Fruit fly (Drosophila melanogaster): ENCODE results near the gene bru1.
A peak's percentile ranks its signal among the peaks of the same experiment; 100 is the strongest.

bru1 gene

DNA sequence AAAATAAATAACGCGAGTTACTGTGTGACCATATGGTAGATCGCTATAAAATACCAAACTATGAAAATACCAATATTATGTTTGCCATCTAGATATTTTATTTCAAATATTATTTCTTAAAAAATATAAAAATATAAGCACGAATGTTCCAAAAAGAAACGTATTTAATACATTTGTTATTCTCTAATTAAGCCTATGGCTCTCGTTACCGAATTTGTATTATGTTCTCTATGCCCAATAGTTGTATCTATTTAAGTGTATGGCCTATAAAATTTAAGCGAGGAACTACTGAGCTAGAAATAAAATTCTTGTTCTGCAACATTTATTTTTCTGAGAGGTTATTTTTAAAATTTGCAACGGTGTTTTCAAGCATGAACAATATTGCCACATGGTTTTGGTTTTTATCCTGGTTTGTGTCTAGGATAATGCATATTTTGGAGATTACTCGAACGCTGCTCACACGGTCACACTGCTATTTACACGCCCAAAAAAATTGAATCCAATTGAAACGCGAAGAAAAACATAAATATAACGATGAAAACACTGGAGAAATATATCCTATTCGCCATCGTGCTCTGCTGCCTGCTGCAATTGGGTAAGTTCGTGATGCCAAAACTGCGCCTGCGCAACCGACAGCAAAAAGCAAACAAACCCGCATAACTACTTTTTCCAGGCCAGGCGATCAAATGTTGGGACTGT lies 2.1 kb upstream of the bru1 start, which contains the start of the genes CG6583 and crok (continued):
- TF ChIP-seq CG17186 (GFP tag; optimal IDR thresholded peaks at IDR 0.05), result peak; percentile 55
- TF ChIP-seq Vsx1 (GFP tag; optimal IDR thresholded peaks at IDR 0.05), result no peak
- TF ChIP-seq bcd (GFP tag; optimal IDR thresholded peaks at IDR 0.05), result peak; percentile 12
- TF ChIP-seq CG34224 (GFP tag; IDR thresholded peaks at IDR 0.05; ENCODE audit: partially characterized antibody), result no peak; the same call in 2 of the 3 replicates
- no peak for TF ChIP-seq croc (GFP tag; conservative IDR thresholded peaks at IDR 0.05)
- TF ChIP-seq dysf (GFP tag; IDR thresholded peaks at IDR 0.05), result no peak
- no peak for TF ChIP-seq sima (GFP tag; optimal IDR thresholded peaks at IDR 0.05)
- TF ChIP-seq CG14710 (tag; optimal IDR thresholded peaks at IDR 0.05), result peak; percentile 78
- peak; percentile 67 for TF ChIP-seq CG1603 (tag; optimal IDR thresholded peaks at IDR 0.05)
- no peak for TF ChIP-seq CG1832 (GFP tag; optimal IDR thresholded peaks at IDR 0.05)
- no peak for TF ChIP-seq CG10209 (GFP tag; optimal IDR thresholded peaks at IDR 0.05)
- TF ChIP-seq Atf-2 (GFP tag; optimal IDR thresholded peaks at IDR 0.05), result no peak
- TF ChIP-seq vvl (GFP tag; IDR thresholded peaks at IDR 0.05), result no peak
- no peak for TF ChIP-seq CG1529 (GFP tag; optimal IDR thresholded peaks at IDR 0.05)
- TF ChIP-seq CG9727 (GFP tag; optimal IDR thresholded peaks at IDR 0.05), result no peak
- TF ChIP-seq CG17829 (tag; optimal IDR thresholded peaks at IDR 0.05), result peak; percentile 21
- no peak for TF ChIP-seq Asciz (GFP tag; optimal IDR thresholded peaks at IDR 0.05)
- TF ChIP-seq BtbVII (GFP tag; optimal IDR thresholded peaks at IDR 0.05), result no peak
- TF ChIP-seq grau (tag; optimal IDR thresholded peaks at IDR 0.05), result no peak
- TF ChIP-seq slbo (GFP tag; IDR thresholded peaks at IDR 0.05), result no peak
- no peak for TF ChIP-seq tin (GFP tag; optimal IDR thresholded peaks at IDR 0.05)
- TF ChIP-seq CG18764 (GFP tag; optimal IDR thresholded peaks at IDR 0.05), result no peak
- TF ChIP-seq jumu (GFP tag; optimal IDR thresholded peaks at IDR 0.05), result no peak
- TF ChIP-seq hbn (GFP tag; IDR thresholded peaks at IDR 0.05; ENCODE audit: partially characterized antibody), result no peak
- TF ChIP-seq CG13775 (GFP tag; optimal IDR thresholded peaks at IDR 0.05), result no peak
- TF ChIP-seq stwl (tag; optimal IDR thresholded peaks at IDR 0.05), result peak; percentile 54
- TF ChIP-seq Ada2b (GFP tag; IDR thresholded peaks at IDR 0.05), result no peak
- no peak for TF ChIP-seq CG1024 (GFP tag; IDR thresholded peaks at IDR 0.05)
- no peak for TF ChIP-seq CG8290 (GFP tag; optimal IDR thresholded peaks at IDR 0.05)
- TF ChIP-seq CG8290 (tag; optimal IDR thresholded peaks at IDR 0.05), result no peak
- TF ChIP-seq run (tag; optimal IDR thresholded peaks at IDR 0.05), result no peak
- no peak for TF ChIP-seq abd-A (tag; optimal IDR thresholded peaks at IDR 0.05)
- TF ChIP-seq CG13894 (tag; optimal IDR thresholded peaks at IDR 0.05), result no peak
- no peak for TF ChIP-seq pho (GFP tag; optimal IDR thresholded peaks at IDR 0.05)
- no peak for TF ChIP-seq Hmx (GFP tag; optimal IDR thresholded peaks at IDR 0.05)
- no peak for TF ChIP-seq wor (GFP tag; IDR thresholded peaks at IDR 0.05)
- TF ChIP-seq Usf (GFP tag; optimal IDR thresholded peaks at IDR 0.05), result no peak
- no peak for TF ChIP-seq CG30431 (GFP tag; optimal IDR thresholded peaks at IDR 0.05)
- TF ChIP-seq ewg (GFP tag; optimal IDR thresholded peaks at IDR 0.05), result peak; percentile 63
- TF ChIP-seq CG9215 (GFP tag; IDR thresholded peaks at IDR 0.05), result no peak
- no peak for TF ChIP-seq esg (GFP tag; conservative IDR thresholded peaks at IDR 0.05)
- TF ChIP-seq h (optimal IDR thresholded peaks at IDR 0.05), result no peak
- no peak for TF ChIP-seq fd102C (GFP tag; optimal IDR thresholded peaks at IDR 0.05)
- TF ChIP-seq scrt (GFP tag; optimal IDR thresholded peaks at IDR 0.05), result no peak
- TF ChIP-seq CG12659 (GFP tag; optimal IDR thresholded peaks at IDR 0.05), result peak; percentile 34
- peak; percentile 49 for TF ChIP-seq phol (tag; optimal IDR thresholded peaks at IDR 0.05)
- peak; percentile 36 for TF ChIP-seq sqz (GFP tag; optimal IDR thresholded peaks at IDR 0.05)
- TF ChIP-seq CG3281 (GFP tag; optimal IDR thresholded peaks at IDR 0.05), result no peak
- no peak for TF ChIP-seq CG30403 (GFP tag; optimal IDR thresholded peaks at IDR 0.05)
- no peak for TF ChIP-seq CrebB (tag; optimal IDR thresholded peaks at IDR 0.05)
- no peak for TF ChIP-seq slou (GFP tag; optimal IDR thresholded peaks at IDR 0.05)

All from whole organism, embryonic.